Fruit fly (Drosophila melanogaster) whole organism: ENCODE measurements around the gene mora.
A peak's percentile ranks its signal among the peaks of the same experiment; 100 is the strongest.

Experiments
- CG8478 ChIP-seq: fragments of >200 bp; optimal IDR thresholded peaks from 2 replicates; lab custom pipeline; 2018; ENCODE audit warnings: inconsistent platforms
- Dll ChIP-seq: fragments of >200 bp; optimal IDR thresholded peaks from 2 replicates; lab custom pipeline; 2017
- EcR ChIP-seq, 2 experiments: fragments of >200 bp; optimal IDR thresholded peaks; 2 replicates each; lab custom pipeline; 2017; ENCODE audit warnings: missing biosample characterization in 2 of 2, missing genetic modification characterization in 2 of 2, missing genetic modification reagents in 2 of 2
- pan ChIP-seq: fragments of >200 bp; optimal IDR thresholded peaks from 2 replicates; lab custom pipeline; 2017
- psq ChIP-seq: fragments of >200 bp; optimal IDR thresholded peaks from 2 replicates; lab custom pipeline; 2017
- usp ChIP-seq: fragments of >200 bp; optimal IDR thresholded peaks from 2 replicates; lab custom pipeline; 2017; ENCODE audit warnings: missing biosample characterization, missing genetic modification characterization, mixed read lengths

mora gene

DNA sequence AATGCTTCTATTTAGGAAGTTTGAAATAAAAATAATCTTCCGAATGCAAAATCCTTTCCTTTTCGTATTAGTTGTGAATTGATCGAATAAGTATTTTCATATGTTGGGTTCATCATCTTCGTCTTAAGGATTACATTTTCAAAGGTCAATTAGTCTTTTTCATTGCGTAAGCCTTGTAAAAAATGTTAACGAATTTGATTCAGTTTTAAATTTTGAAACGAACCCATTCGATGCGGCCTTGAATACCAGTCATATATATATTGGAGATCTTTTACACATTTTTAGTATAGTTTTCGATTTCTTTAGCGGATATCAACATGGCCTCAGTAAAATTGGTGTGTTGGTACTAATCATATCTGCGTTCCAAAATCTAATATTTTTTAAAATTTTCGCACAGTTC, 42.5 kb downstream of the mora start, which contains the start of gene Acp95EF:
Gene Acp95EF, plus strand, starts transcription at position 301 of the 400 bp plus-strand sequence.
- no peak for TF ChIP-seq CG8478 (lab: Kevin White, UChicago)
- no peak for TF ChIP-seq pan (lab: Kevin White, UChicago)
- no peak for TF ChIP-seq Dll (lab: Kevin White, UChicago)
- no peak for TF ChIP-seq EcR (GFP tag; optimal IDR thresholded peaks at IDR 0.05; lab: Kevin White, UChicago)
- TF ChIP-seq usp (GFP tag; lab: Kevin White, UChicago): no peak
- TF ChIP-seq psq (lab: Kevin White, UChicago): no peak

- TF ChIP-seq psq (lab: Kevin White, UChicago) (no peak), EcR (GFP tag; optimal IDR thresholded peaks at IDR 0.05; lab: Kevin White, UChicago) (no peak), CG8478 (lab: Kevin White, UChicago) (no peak), usp (GFP tag; lab: Kevin White, UChicago) (no peak), pan (lab: Kevin White, UChicago) (no peak), Dll (lab: Kevin White, UChicago) (no peak)
Measured at dm6 chr3R:24229870-24230422, 43.8 kb downstream of the mora start, which contains the start of gene Spase22-23. TSS of gene Spase22-23 (minus strand) at chr3R:24230035.

DNA sequence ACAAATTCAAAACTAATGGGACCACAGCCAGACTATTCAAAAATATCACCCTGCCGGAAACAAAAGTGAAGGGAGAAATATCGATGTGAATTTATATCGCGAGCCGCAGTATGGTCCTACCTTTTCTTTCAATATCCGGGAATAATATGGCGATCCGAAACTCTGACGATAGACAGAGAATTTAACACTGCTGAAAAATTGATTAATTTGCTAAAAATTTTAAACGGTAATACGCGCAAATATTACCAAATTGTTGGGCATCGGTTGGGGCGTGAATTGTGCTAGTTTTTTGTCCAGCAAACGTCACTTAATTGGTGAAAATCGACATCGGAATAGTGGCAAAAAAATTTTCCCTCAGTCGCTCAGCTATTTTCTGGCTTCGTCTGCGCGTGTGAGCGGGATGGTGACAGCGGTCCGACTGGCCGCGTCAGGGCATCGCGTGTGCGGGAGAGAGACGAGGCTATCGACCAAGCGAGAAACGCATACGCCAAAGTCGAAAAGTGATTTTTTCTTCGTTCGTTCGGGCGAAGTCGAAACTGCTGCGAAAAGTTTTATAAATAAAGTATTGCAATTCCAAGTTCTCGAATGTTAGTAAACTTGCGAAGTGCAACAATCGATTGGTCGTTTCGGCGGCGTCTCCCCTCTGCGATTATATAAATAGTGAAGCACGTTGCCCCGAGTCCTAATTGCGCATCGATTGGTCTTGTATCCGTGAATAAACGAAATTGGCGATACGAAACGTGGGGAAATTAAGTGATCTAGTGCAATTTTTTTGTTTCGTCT, 44.5 kb downstream of the mora start, which contains the start of gene mask:
Gene mask, plus strand, starts transcription at position 140 of the 783 bp plus-strand sequence.
- TF ChIP-seq psq (lab: Kevin White, UChicago) (no peak), EcR (GFP tag; optimal IDR thresholded peaks at IDR 0.05; lab: Kevin White, UChicago) (no peak), pan (lab: Kevin White, UChicago) (no peak), usp (GFP tag; lab: Kevin White, UChicago) (no peak), Dll (lab: Kevin White, UChicago) (no peak), CG8478 (lab: Kevin White, UChicago) (peak; percentile 59)

DNA sequence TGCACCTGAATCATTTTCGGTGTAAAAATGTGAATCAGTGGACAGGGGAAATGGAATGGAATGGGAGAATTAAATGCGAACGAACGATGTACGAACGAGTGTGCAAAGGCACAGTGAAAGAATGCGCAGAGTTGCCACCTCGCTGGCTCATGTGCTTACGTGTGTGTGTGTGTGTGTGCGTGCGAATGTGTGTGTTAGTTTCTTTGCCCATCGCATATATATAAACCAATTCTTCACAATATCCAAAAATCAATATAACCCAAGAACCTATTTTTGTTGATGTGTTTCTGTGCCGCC, 45.0 kb downstream of the mora start:
- TF ChIP-seq psq (lab: Kevin White, UChicago): no peak
- TF ChIP-seq CG8478 (lab: Kevin White, UChicago): no peak
- no peak for TF ChIP-seq pan (lab: Kevin White, UChicago)
- TF ChIP-seq usp (GFP tag; lab: Kevin White, UChicago): no peak
- TF ChIP-seq Dll (lab: Kevin White, UChicago): no peak

DNA sequence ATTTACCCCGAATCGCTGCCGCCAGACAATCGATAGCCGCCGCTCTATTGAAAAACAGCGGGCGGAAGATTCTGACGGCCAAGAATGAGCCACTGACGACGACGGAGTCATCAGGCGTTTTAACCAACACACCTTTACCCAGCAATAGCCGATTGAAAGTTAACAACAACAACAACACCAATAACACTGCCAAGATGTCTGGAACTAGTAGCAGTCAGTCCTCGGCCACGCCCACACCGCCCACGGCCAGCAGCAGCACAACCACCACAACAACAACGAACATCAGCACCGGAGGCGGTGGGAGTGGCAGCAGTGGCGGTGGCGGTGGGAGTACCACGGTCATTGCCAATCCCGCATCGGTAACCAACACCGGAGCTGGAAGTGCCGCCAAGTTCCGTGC, 45.8 kb downstream of the mora start:
- TF ChIP-seq Dll (lab: Kevin White, UChicago): no peak
- no peak for TF ChIP-seq usp (GFP tag; lab: Kevin White, UChicago)
- TF ChIP-seq EcR (GFP tag; optimal IDR thresholded peaks at IDR 0.05; lab: Kevin White, UChicago): no peak
- no peak for TF ChIP-seq psq (lab: Kevin White, UChicago)

dm6 chr3R:24233366-24234161, 47.4 kb downstream of the mora start:
- TF ChIP-seq usp (GFP tag; lab: Kevin White, UChicago): no peak
- peak; percentile 19 for TF ChIP-seq CG8478 (lab: Kevin White, UChicago)

- TF ChIP-seq CG8478 (lab: Kevin White, UChicago) (no peak), usp (GFP tag; lab: Kevin White, UChicago) (no peak), psq (lab: Kevin White, UChicago) (no peak), EcR (GFP tag; optimal IDR thresholded peaks at IDR 0.05; lab: Kevin White, UChicago) (no peak), pan (lab: Kevin White, UChicago) (no peak), Dll (lab: Kevin White, UChicago) (no peak)
Measured at dm6 chr3R:24234162-24234529, 48.0 kb downstream of the mora start.

dm6 chr3R:24234721-24235120, 48.6 kb downstream of the mora start:
- TF ChIP-seq usp (GFP tag; lab: Kevin White, UChicago) (no peak), CG8478 (lab: Kevin White, UChicago) (no peak), psq (lab: Kevin White, UChicago) (no peak), Dll (lab: Kevin White, UChicago) (no peak)
